Worm (Caenorhabditis elegans) whole organism, L1 larva: ENCODE data around the gene T05C3.6.

ENCODE experiments used
- Y116A8C.19 ChIP-seq: sonication (generic microtip); optimal IDR thresholded peaks from 2 replicates; lab custom pipeline; 2016; ENCODE audit warnings: missing compliant biosample characterization, missing genetic modification characterization, borderline replicate concordance
- aha-1 ChIP-seq: fragments of 150-350 bp; optimal IDR thresholded peaks from 2 replicates; lab custom pipeline; 2014; ENCODE audit warnings: missing biosample characterization, missing genetic modification characterization
- aly-2 ChIP-seq: fragments of 150-350 bp; optimal IDR thresholded peaks from 2 replicates; lab custom pipeline; 2014; ENCODE audit warnings: missing biosample characterization, missing genetic modification characterization
- ama-1 ChIP-seq: fragments of 150-350 bp; optimal IDR thresholded peaks from 2 replicates; lab custom pipeline; 2014
- blmp-1 ChIP-seq: fragments of 150-350 bp; optimal IDR thresholded peaks from 2 replicates; lab custom pipeline; 2014; ENCODE audit warnings: missing biosample characterization, missing genetic modification characterization
- ceh-90 ChIP-seq: sonication (generic microtip); optimal IDR thresholded peaks from 2 replicates; lab custom pipeline; 2016; ENCODE audit warnings: missing genetic modification characterization, missing compliant biosample characterization
- dsc-1 ChIP-seq: sonication (generic microtip); optimal IDR thresholded peaks from 2 replicates; lab custom pipeline; 2016; ENCODE audit warnings: mild to moderate bottlenecking, missing genetic modification characterization, missing compliant biosample characterization
- efl-1 ChIP-seq, 4 experiments: fragments of 150-350 bp; optimal IDR thresholded peaks in 3 of 4; peaks in 1 of 4; 1 replicate in 1 of 4; 2 replicates in 3 of 4; lab custom pipeline; 2014; ENCODE audit warnings: missing biosample characterization in 2 of 4, missing genetic modification characterization in 2 of 4, missing genetic modification reagents in 2 of 4
- fkh-10 ChIP-seq: sonication (generic microtip); optimal IDR thresholded peaks from 2 replicates; lab custom pipeline; 2017; ENCODE audit warnings: missing biosample characterization, missing genetic modification reagents, missing genetic modification characterization
- fkh-4 ChIP-seq: sonication (generic microtip); optimal IDR thresholded peaks from 2 replicates; lab custom pipeline; 2016; ENCODE audit warnings: missing compliant biosample characterization, missing genetic modification characterization, borderline replicate concordance
- fkh-8 ChIP-seq: sonication (generic microtip); optimal IDR thresholded peaks from 2 replicates; lab custom pipeline; 2016; ENCODE audit warnings: mild to moderate bottlenecking, missing genetic modification characterization, missing compliant biosample characterization
- grh-1 ChIP-seq: fragments of 200-800 bp; sonication (Bioruptor generic); IDR thresholded peaks from 2 replicates; pipeline ENCODE4 v1.3.6; 2022; ENCODE audit warnings: missing genetic modification reagents, missing genetic modification characterization, missing compliant biosample characterization
- hlh-4 ChIP-seq: sonication (generic microtip); optimal IDR thresholded peaks from 2 replicates; lab custom pipeline; 2016; ENCODE audit warnings: mild to moderate bottlenecking, missing genetic modification characterization, missing compliant biosample characterization
- hpl-2 ChIP-seq: fragments of 150-350 bp; optimal IDR thresholded peaks from 2 replicates; lab custom pipeline; 2014; ENCODE audit warnings: missing biosample characterization, missing genetic modification reagents, missing genetic modification characterization
- irx-1 ChIP-seq: sonication (generic microtip); optimal IDR thresholded peaks from 2 replicates; lab custom pipeline; 2016; ENCODE audit warnings: missing genetic modification characterization, missing compliant biosample characterization
- isw-1 ChIP-seq: fragments of 200-800 bp; sonication (Bioruptor generic); IDR thresholded peaks from 2 replicates; pipeline ENCODE4 v1.3.6; 2022; ENCODE audit warnings: missing genetic modification characterization, missing compliant biosample characterization
- lin-14 ChIP-seq: fragments of 200-800 bp; sonication (Bioruptor generic); optimal IDR thresholded peaks from 2 replicates; lab custom pipeline; 2018; ENCODE audit warnings: mild to moderate bottlenecking, missing genetic modification characterization, moderate library complexity, missing compliant biosample characterization
- lin-15B ChIP-seq: fragments of 150-350 bp; sonication (generic microtip); optimal IDR thresholded peaks from 3 replicates; lab custom pipeline; 2014; ENCODE audit warnings: missing biosample characterization, missing genetic modification characterization
- lsy-2 ChIP-seq, 2 experiments: fragments of 150-350 bp; optimal IDR thresholded peaks; 2 replicates each; lab custom pipeline; 2014; ENCODE audit warnings: missing biosample characterization in 2 of 2, missing genetic modification characterization in 2 of 2
- mab-9 ChIP-seq: fragments of 200-800 bp; sonication (Bioruptor generic); IDR thresholded peaks from 2 replicates; pipeline ENCODE4 v1.3.6; 2022; ENCODE audit warnings: missing genetic modification reagents, missing genetic modification characterization, missing compliant biosample characterization
- nhr-11 ChIP-seq: fragments of 150-350 bp; optimal IDR thresholded peaks from 2 replicates; lab custom pipeline; 2014; ENCODE audit warnings: missing biosample characterization, missing genetic modification characterization
- nhr-19 ChIP-seq: fragments of 200-800 bp; sonication (Bioruptor generic); conservative IDR thresholded peaks from 2 replicates; pipeline ENCODE4 v1.3.6; 2022; ENCODE audit warnings: missing genetic modification characterization, missing compliant biosample characterization
- nhr-20 ChIP-seq: sonication (generic microtip); optimal IDR thresholded peaks from 2 replicates; lab custom pipeline; 2016; ENCODE audit warnings: mild to moderate bottlenecking, missing genetic modification characterization, missing compliant biosample characterization
- nhr-28 ChIP-seq: fragments of 150-350 bp; optimal IDR thresholded peaks from 2 replicates; lab custom pipeline; 2014; ENCODE audit warnings: missing biosample characterization, missing genetic modification characterization
- nhr-47 ChIP-seq: sonication (generic microtip); optimal IDR thresholded peaks from 2 replicates; lab custom pipeline; 2016; ENCODE audit warnings: mild to moderate bottlenecking, missing genetic modification characterization, moderate library complexity, missing compliant biosample characterization
- nhr-85 ChIP-seq: sonication (generic microtip); peaks from one replicate; lab custom pipeline; 2016; ENCODE audit warnings: missing genetic modification characterization, inconsistent platforms, missing compliant biosample characterization
- pax-3 ChIP-seq: fragments of 200-800 bp; sonication (Bioruptor generic); optimal IDR thresholded peaks from 2 replicates; lab custom pipeline; 2018; ENCODE audit warnings: mild to moderate bottlenecking, missing genetic modification characterization, moderate library complexity, missing compliant biosample characterization
- pqm-1 ChIP-seq: sonication (generic microtip); optimal IDR thresholded peaks from 3 replicates; lab custom pipeline; 2017; ENCODE audit warnings: missing biosample characterization, missing genetic modification characterization
- rnt-1 ChIP-seq: sonication (generic microtip); optimal IDR thresholded peaks from 2 replicates; lab custom pipeline; 2016; ENCODE audit warnings: mild to moderate bottlenecking, missing genetic modification characterization, moderate library complexity, missing compliant biosample characterization
- skn-1 ChIP-seq: fragments of 150-350 bp; optimal IDR thresholded peaks from 2 replicates; lab custom pipeline; 2014; ENCODE audit warnings: missing biosample characterization, missing genetic modification characterization
- snpc-4 ChIP-seq: fragments of 150-350 bp; optimal IDR thresholded peaks from 2 replicates; lab custom pipeline; 2014; ENCODE audit warnings: missing biosample characterization, missing genetic modification characterization
- snu-23 ChIP-seq: sonication (generic microtip); optimal IDR thresholded peaks from 2 replicates; lab custom pipeline; 2016; ENCODE audit warnings: missing genetic modification characterization, missing compliant biosample characterization
- sup-37 ChIP-seq: fragments of 200-800 bp; sonication (Bioruptor generic); optimal IDR thresholded peaks from 2 replicates; lab custom pipeline; 2018; ENCODE audit warnings: mild to moderate bottlenecking, missing genetic modification characterization, missing compliant biosample characterization
- tbx-2 ChIP-seq: sonication (generic microtip); optimal IDR thresholded peaks from 2 replicates; lab custom pipeline; 2016; ENCODE audit warnings: missing genetic modification characterization, missing compliant biosample characterization
- unc-130 ChIP-seq: fragments of 150-350 bp; optimal IDR thresholded peaks from 2 replicates; lab custom pipeline; 2017; ENCODE audit warnings: missing biosample characterization, missing genetic modification characterization, inconsistent platforms
- unc-30 ChIP-seq: sonication (generic microtip); optimal IDR thresholded peaks from 2 replicates; lab custom pipeline; 2017; ENCODE audit warnings: missing biosample characterization, missing genetic modification characterization
- unc-86 ChIP-seq: sonication (generic microtip); optimal IDR thresholded peaks from 2 replicates; lab custom pipeline; 2016; ENCODE audit warnings: missing genetic modification characterization, missing compliant biosample characterization
- unc-98 ChIP-seq: fragments of 200-800 bp; sonication (Bioruptor generic); IDR thresholded peaks from 2 replicates; pipeline ENCODE4 v1.3.6; 2022; ENCODE audit warnings: missing genetic modification characterization, missing compliant biosample characterization
- zip-4 ChIP-seq: fragments of 200-800 bp; sonication (Bioruptor generic); optimal IDR thresholded peaks from 2 replicates; lab custom pipeline; 2018; ENCODE audit warnings: mild to moderate bottlenecking, missing genetic modification characterization, moderate library complexity, missing compliant biosample characterization

T05C3.6 gene

ce11 chrV:5521735-5522241 is 31.5 kb downstream of the T05C3.6 start, which contains the start of gene hir-1:
TSS of gene hir-1 (plus strand) at chrV:5522139.
- TF ChIP-seq dsc-1 (tag; lab: Kevin White, UChicago) (no peak), fkh-10 (no peak), grh-1 (0 out of 2 replicates have a peak, but pooled peaks have one; percentile 8), efl-1 (optimal IDR thresholded peaks at IDR 0.05; lab: Kevin White, UChicago) (no peak), efl-1 (GFP tag; optimal IDR thresholded peaks at IDR 0.05 in 1 of 2; lab: Kevin White, UChicago) (peak in 1 of 2 experiments; percentile 90), nhr-20 (tag; lab: Kevin White, UChicago) (peak; percentile 14), blmp-1 (tag; lab: Kevin White, UChicago) (peak; percentile 60), nhr-85 (tag; lab: Kevin White, UChicago) (peak; percentile 66)

- TF ChIP-seq pqm-1 (tag; lab: Kevin White, UChicago): no peak
- no peak for TF ChIP-seq fkh-8
- TF ChIP-seq lin-14 (GFP tag; lab: Kevin White, UChicago): peak; percentile 76
- TF ChIP-seq skn-1 (tag; lab: Kevin White, UChicago): no peak
- TF ChIP-seq hpl-2: no peak
- no peak for TF ChIP-seq aha-1 (tag; lab: Kevin White, UChicago)
- TF ChIP-seq hlh-4 (tag; lab: Kevin White, UChicago): no peak
- no peak for TF ChIP-seq unc-30 (tag; lab: Kevin White, UChicago)
- TF ChIP-seq isw-1 (GFP tag; lab: Robert Waterston, UW): no peak
- TF ChIP-seq blmp-1 (tag; lab: Kevin White, UChicago): peak; percentile 83
- no peak for TF ChIP-seq zip-4 (GFP tag; lab: Kevin White, UChicago)
- no peak for TF ChIP-seq pax-3 (tag; lab: Kevin White, UChicago)
- peak; percentile 13 for TF ChIP-seq rnt-1 (tag; lab: Kevin White, UChicago)
- no peak for TF ChIP-seq tbx-2
- peak; percentile 93 for TF ChIP-seq nhr-85 (tag; lab: Kevin White, UChicago)
- no peak for TF ChIP-seq efl-1 (optimal IDR thresholded peaks at IDR 0.05; lab: Kevin White, UChicago)
- TF ChIP-seq efl-1 (GFP tag; optimal IDR thresholded peaks at IDR 0.05 in 1 of 2; lab: Kevin White, UChicago): peak in 1 of 2 experiments; percentile 43
- peak; percentile 14 for TF ChIP-seq snu-23 (GFP tag; lab: Kevin White, UChicago)
- no peak for TF ChIP-seq unc-130 (tag; lab: Kevin White, UChicago)
- TF ChIP-seq Y116A8C.19 (tag; lab: Kevin White, UChicago): no peak
- TF ChIP-seq lsy-2 (tag; optimal IDR thresholded peaks at IDR 0.05; lab: Kevin White, UChicago): peak in 1 of 2 experiments; percentile 8
Measured at ce11 chrV:5523260-5523659, 33.0 kb downstream of the T05C3.6 start.

DNA sequence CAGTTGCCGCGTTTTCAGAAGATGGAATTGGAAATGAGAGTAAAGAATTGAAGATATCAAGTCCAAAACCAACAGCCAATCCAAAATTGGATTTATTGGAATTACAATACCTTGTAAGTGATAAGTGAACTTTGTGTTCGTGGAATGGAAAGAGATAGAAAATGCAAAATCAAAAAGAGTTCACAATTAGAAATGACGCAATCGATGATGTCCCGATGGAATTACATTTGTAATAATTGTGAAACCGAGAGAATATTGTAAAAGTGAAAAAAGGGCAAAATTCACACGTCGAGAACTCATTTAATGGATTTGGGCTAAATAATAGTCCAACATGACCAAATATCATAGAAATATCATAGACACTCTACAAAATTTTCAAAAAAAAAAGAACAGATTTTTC is 35.0 kb downstream of the T05C3.6 start:
- TF ChIP-seq fkh-4 (tag; lab: Kevin White, UChicago): no peak
- no peak for TF ChIP-seq irx-1 (tag; lab: Kevin White, UChicago)
- no peak for TF ChIP-seq nhr-19 (GFP tag; lab: Robert Waterston, UW)
- TF ChIP-seq ama-1 (lab: Kevin White, UChicago): no peak
- TF ChIP-seq snpc-4 (tag; lab: Kevin White, UChicago): no peak
- no peak for TF ChIP-seq nhr-28 (tag; lab: Kevin White, UChicago)
- no peak for TF ChIP-seq mab-9
- TF ChIP-seq aly-2 (tag; lab: Kevin White, UChicago): no peak
- no peak for TF ChIP-seq sup-37 (GFP tag; lab: Kevin White, UChicago)
- no peak for TF ChIP-seq skn-1 (tag; lab: Kevin White, UChicago)
- TF ChIP-seq nhr-47 (tag; lab: Kevin White, UChicago): no peak
- TF ChIP-seq nhr-11 (tag; lab: Kevin White, UChicago): no peak
- no peak for TF ChIP-seq unc-30 (tag; lab: Kevin White, UChicago)
- no peak for TF ChIP-seq ceh-90 (tag; lab: Kevin White, UChicago)
- TF ChIP-seq lin-15B (tag; lab: Kevin White, UChicago): no peak
- no peak for TF ChIP-seq hlh-4 (tag; lab: Kevin White, UChicago)
- no peak for TF ChIP-seq unc-130 (tag; lab: Kevin White, UChicago)
- TF ChIP-seq unc-98 (GFP tag; lab: Robert Waterston, UW): no peak
- TF ChIP-seq unc-86: no peak
